Worm (Caenorhabditis elegans) whole organism, late embryonic: ENCODE results near the gene srbc-49.

Source experiments
- F13H6.1 ChIP-seq: sonication (generic microtip); optimal IDR thresholded peaks from 2 replicates; lab custom pipeline; 2016; ENCODE audit warnings: missing genetic modification characterization, missing compliant biosample characterization
- K02D7.2 ChIP-seq: sonication (generic microtip); optimal IDR thresholded peaks from 2 replicates; lab custom pipeline; 2017; ENCODE audit warnings: mild to moderate bottlenecking, missing genetic modification characterization, missing compliant biosample characterization
- K09A11.1 ChIP-seq: sonication (generic microtip); optimal IDR thresholded peaks from 2 replicates; lab custom pipeline; 2017; ENCODE audit warnings: antibody characterized with exemption, mild to moderate bottlenecking, missing genetic modification characterization, missing compliant biosample characterization; ENCODE audit not compliant: insufficient read depth
- T23F11.4 ChIP-seq: fragments of 200-800 bp; sonication (Bioruptor generic); optimal IDR thresholded peaks from 2 replicates; lab custom pipeline; 2018; ENCODE audit warnings: mild to moderate bottlenecking, missing genetic modification characterization, missing compliant biosample characterization
- ceh-14 ChIP-seq: sonication (generic microtip); optimal IDR thresholded peaks from 2 replicates; lab custom pipeline; 2016; ENCODE audit warnings: missing genotype, missing genetic modification characterization, missing compliant biosample characterization
- ceh-18 ChIP-seq: sonication (generic microtip); optimal IDR thresholded peaks from 2 replicates; lab custom pipeline; 2016; ENCODE audit warnings: missing genetic modification characterization, missing compliant biosample characterization
- ceh-19 ChIP-seq: fragments of 200-800 bp; sonication (Bioruptor generic); optimal IDR thresholded peaks from 2 replicates; lab custom pipeline; 2018; ENCODE audit warnings: mild to moderate bottlenecking, missing genetic modification characterization, missing compliant biosample characterization
- ceh-9 ChIP-seq: sonication (generic microtip); optimal IDR thresholded peaks from 2 replicates; lab custom pipeline; 2016; ENCODE audit warnings: mild to moderate bottlenecking, missing genetic modification characterization, inconsistent platforms, missing compliant biosample characterization
- elt-2 ChIP-seq: sonication (generic microtip); optimal IDR thresholded peaks from 2 replicates; lab custom pipeline; 2016; ENCODE audit warnings: missing genetic modification reagents, missing genetic modification characterization, missing compliant biosample characterization
- ets-4 ChIP-seq: sonication (generic microtip); optimal IDR thresholded peaks from 2 replicates; lab custom pipeline; 2016; ENCODE audit warnings: missing genetic modification characterization, missing compliant biosample characterization
- eyg-1 ChIP-seq: sonication (generic microtip); optimal IDR thresholded peaks from 2 replicates; lab custom pipeline; 2016; ENCODE audit warnings: missing genotype, missing genetic modification characterization, missing compliant biosample characterization
- gmeb-2 ChIP-seq: sonication (generic microtip); optimal IDR thresholded peaks from 2 replicates; lab custom pipeline; 2016; ENCODE audit warnings: missing genetic modification characterization, inconsistent platforms, missing compliant biosample characterization
- hlh-8 ChIP-seq: sonication (generic microtip); optimal IDR thresholded peaks from 2 replicates; lab custom pipeline; 2016; ENCODE audit warnings: missing genotype, missing genetic modification characterization, missing compliant biosample characterization
- lim-6 ChIP-seq: sonication (generic microtip); optimal IDR thresholded peaks from 2 replicates; lab custom pipeline; 2016; ENCODE audit warnings: missing genetic modification characterization, missing compliant biosample characterization
- mec-3 ChIP-seq: sonication (generic microtip); optimal IDR thresholded peaks from 2 replicates; lab custom pipeline; 2016; ENCODE audit warnings: borderline replicate concordance, missing genetic modification characterization, missing compliant biosample characterization
- odd-2 ChIP-seq: sonication (generic microtip); optimal IDR thresholded peaks from 2 replicates; lab custom pipeline; 2017; ENCODE audit warnings: antibody characterized with exemption, mild to moderate bottlenecking, missing genetic modification characterization, missing compliant biosample characterization
- pag-3 ChIP-seq: sonication (generic microtip); optimal IDR thresholded peaks from 2 replicates; lab custom pipeline; 2016; ENCODE audit warnings: missing compliant biosample characterization, missing genetic modification characterization, borderline replicate concordance
- pha-4 ChIP-seq: fragments of 150-350 bp; optimal IDR thresholded peaks from 2 replicates; lab custom pipeline; 2018; ENCODE audit warnings: missing biosample characterization, missing genetic modification reagents, missing genetic modification characterization
- pqm-1 ChIP-seq: sonication (generic microtip); optimal IDR thresholded peaks from 2 replicates; lab custom pipeline; 2016; ENCODE audit warnings: missing genetic modification characterization, missing compliant biosample characterization
- pros-1 ChIP-seq: fragments of 150-350 bp; optimal IDR thresholded peaks from 2 replicates; lab custom pipeline; 2014; ENCODE audit warnings: missing biosample characterization, missing genetic modification reagents, missing genetic modification characterization
- rnt-1 ChIP-seq: sonication (generic microtip); optimal IDR thresholded peaks from 2 replicates; lab custom pipeline; 2016; ENCODE audit warnings: missing genetic modification characterization, missing compliant biosample characterization
- unc-42 ChIP-seq: sonication (generic microtip); optimal IDR thresholded peaks from 2 replicates; lab custom pipeline; 2016; ENCODE audit warnings: missing genotype, missing genetic modification characterization, missing compliant biosample characterization

The srbc-49 gene

DNA sequence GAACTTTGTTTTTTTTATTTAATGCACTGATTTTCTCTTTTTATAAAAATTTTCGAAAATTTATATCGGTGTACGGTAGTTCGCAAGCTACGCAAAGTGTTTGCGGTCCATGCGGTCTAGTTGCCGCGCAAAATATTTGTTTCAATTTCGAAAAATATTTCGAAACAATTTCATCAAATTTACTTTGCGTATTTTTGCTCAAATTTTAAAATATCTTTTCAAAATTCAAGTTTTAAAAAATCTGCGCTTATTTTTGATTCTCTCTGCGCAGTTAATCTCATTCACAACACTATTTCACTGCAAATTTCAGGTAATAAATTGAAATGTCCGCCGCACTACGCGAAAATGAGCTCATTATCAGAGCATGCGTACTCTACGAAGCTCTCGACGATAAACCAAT, 45.9 kb downstream of the srbc-49 start, which contains the start of gene fbxa-197:
TSS of gene fbxa-197 (plus strand) at position 301 of the 400 bp plus-strand sequence.
- TF ChIP-seq ceh-19 (GFP tag; lab: Kevin White, UChicago): no peak
- no peak for TF ChIP-seq pros-1 (tag; lab: Kevin White, UChicago)
- no peak for TF ChIP-seq ceh-14 (tag; lab: Kevin White, UChicago)
- no peak for TF ChIP-seq T23F11.4
- no peak for TF ChIP-seq odd-2 (tag; lab: Kevin White, UChicago)
- no peak for TF ChIP-seq unc-42 (tag; lab: Kevin White, UChicago)
- TF ChIP-seq ceh-18 (tag; lab: Kevin White, UChicago): no peak
- TF ChIP-seq lim-6 (tag; lab: Kevin White, UChicago): no peak
- no peak for TF ChIP-seq eyg-1 (tag; lab: Kevin White, UChicago)
- TF ChIP-seq F13H6.1 (tag; lab: Kevin White, UChicago): no peak

DNA sequence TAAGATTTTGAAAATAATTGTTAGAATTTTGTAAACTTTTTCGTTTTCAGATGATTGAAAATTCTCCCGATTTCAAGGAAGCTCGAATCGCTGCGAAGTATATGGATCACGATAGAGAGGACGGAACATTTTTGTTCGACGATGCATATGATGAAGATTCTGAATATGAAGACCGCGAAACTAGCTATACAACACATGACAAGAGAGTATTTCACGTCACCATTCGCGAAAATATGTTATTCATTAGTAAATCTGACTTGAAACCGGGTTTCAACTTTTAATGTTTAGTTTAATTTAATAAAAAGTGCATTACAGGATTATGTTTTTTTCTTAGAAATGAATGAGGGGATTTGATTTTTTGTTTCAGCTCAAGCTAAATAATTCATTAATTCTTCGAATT, 48.9 kb downstream of the srbc-49 start, which contains the start of gene str-57:
TSS of gene str-57 (plus strand) at position 301 of the 400 bp plus-strand sequence.
- no peak for TF ChIP-seq K09A11.1
- TF ChIP-seq gmeb-2 (tag; lab: Kevin White, UChicago): no peak
- TF ChIP-seq odd-2 (tag; lab: Kevin White, UChicago): no peak
- TF ChIP-seq pros-1 (tag; lab: Kevin White, UChicago): no peak
- TF ChIP-seq hlh-8 (tag; lab: Kevin White, UChicago): no peak
- TF ChIP-seq rnt-1: no peak
- TF ChIP-seq elt-2 (tag; lab: Kevin White, UChicago): no peak
- no peak for TF ChIP-seq pha-4 (tag; lab: Kevin White, UChicago)
- no peak for TF ChIP-seq mec-3 (tag; lab: Kevin White, UChicago)
- TF ChIP-seq pag-3: no peak
- no peak for TF ChIP-seq pqm-1

DNA sequence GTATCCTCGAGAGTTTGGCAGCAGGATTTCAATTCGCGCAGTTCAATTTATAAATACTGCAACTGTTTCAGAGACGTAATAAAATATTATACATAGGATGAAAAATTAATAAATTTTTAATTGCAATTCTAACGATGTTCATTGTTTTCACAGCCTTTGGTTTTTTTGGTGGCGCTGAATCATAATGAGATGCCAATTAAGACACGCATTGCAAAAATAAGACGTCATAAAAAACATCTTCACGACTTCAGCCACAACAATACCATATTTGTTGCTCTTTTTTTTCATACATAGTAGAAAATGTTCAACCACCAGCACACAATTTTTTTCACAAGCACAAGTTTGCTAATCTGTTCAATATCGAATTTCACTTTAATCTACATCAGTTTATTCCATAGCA, 50.8 kb downstream of the srbc-49 start, which contains the start of gene str-56:
TSS of gene str-56 (plus strand) at position 301 of the 400 bp plus-strand sequence.
- no peak for TF ChIP-seq K02D7.2 (tag; lab: Kevin White, UChicago)
- TF ChIP-seq ceh-9 (tag; lab: Kevin White, UChicago): no peak
- no peak for TF ChIP-seq pag-3
- TF ChIP-seq ets-4 (tag; lab: Kevin White, UChicago): no peak
- no peak for TF ChIP-seq odd-2 (tag; lab: Kevin White, UChicago)
